Worm (Caenorhabditis elegans) whole organism, L4 larva: ENCODE results near the gene adm-4.

Experiments
- F10B5.3 ChIP-seq: sonication (generic microtip); optimal IDR thresholded peaks from 2 replicates; lab custom pipeline; 2016; ENCODE audit warnings: mild to moderate bottlenecking, missing genetic modification characterization, missing compliant biosample characterization
- F37D6.2 ChIP-seq: sonication (generic microtip); optimal IDR thresholded peaks from 2 replicates; lab custom pipeline; 2016; ENCODE audit warnings: mild to moderate bottlenecking, missing genetic modification characterization, missing compliant biosample characterization
- F49E8.2 ChIP-seq: sonication (generic microtip); optimal IDR thresholded peaks from 2 replicates; lab custom pipeline; 2016; ENCODE audit warnings: missing compliant biosample characterization, mild to moderate bottlenecking, missing genetic modification characterization, borderline replicate concordance
- Y105C5A.15 ChIP-seq: fragments of 200-800 bp; sonication (Bioruptor generic); IDR thresholded peaks from 2 replicates; pipeline ENCODE4 v1.3.6; 2022; ENCODE audit warnings: missing genetic modification characterization, missing compliant biosample characterization
- Y5F2A.4 ChIP-seq: fragments of 200-800 bp; sonication (Bioruptor generic); optimal IDR thresholded peaks from 2 replicates; lab custom pipeline; 2018; ENCODE audit warnings: mild to moderate bottlenecking, missing genetic modification characterization, missing compliant biosample characterization
- Y75B8A.6 ChIP-seq: fragments of 200-800 bp; sonication (Bioruptor generic); IDR thresholded peaks from 2 replicates; pipeline ENCODE4 v1.3.6; 2022; ENCODE audit warnings: missing genetic modification reagents, missing genetic modification characterization, missing compliant biosample characterization
- aha-1 ChIP-seq: fragments of 150-350 bp; peaks from one replicate; lab custom pipeline; 2014; ENCODE audit warnings: missing biosample characterization, missing genetic modification characterization
- aly-2 ChIP-seq: sonication (generic microtip); optimal IDR thresholded peaks from 2 replicates; lab custom pipeline; 2018; ENCODE audit warnings: missing biosample characterization, missing genetic modification characterization
- ama-1 ChIP-seq: fragments of 150-350 bp; optimal IDR thresholded peaks from 2 replicates; lab custom pipeline; 2014; ENCODE audit warnings: inconsistent platforms, mixed read lengths
- attf-4 ChIP-seq: sonication (generic microtip); optimal IDR thresholded peaks from 3 replicates; lab custom pipeline; 2017; ENCODE audit warnings: missing biosample characterization, missing genetic modification characterization
- ceh-28 ChIP-seq: fragments of 150-350 bp; optimal IDR thresholded peaks from 2 replicates; lab custom pipeline; 2014; ENCODE audit warnings: missing biosample characterization, missing genetic modification reagents, missing genetic modification characterization
- ceh-32 ChIP-seq: sonication (generic microtip); optimal IDR thresholded peaks from 2 replicates; lab custom pipeline; 2016; ENCODE audit warnings: mild to moderate bottlenecking, missing genetic modification characterization, missing compliant biosample characterization; ENCODE audit not compliant: poor library complexity
- ceh-82 ChIP-seq: sonication (generic microtip); optimal IDR thresholded peaks from 2 replicates; lab custom pipeline; 2017; ENCODE audit warnings: missing biosample characterization, missing genetic modification characterization
- ces-1 ChIP-seq: fragments of 150-350 bp; sonication (generic microtip); optimal IDR thresholded peaks from 4 replicates; lab custom pipeline; 2014; ENCODE audit warnings: missing biosample characterization, missing genetic modification reagents, missing genetic modification characterization
- cey-2 ChIP-seq: sonication (generic microtip); optimal IDR thresholded peaks from 3 replicates; lab custom pipeline; 2017; ENCODE audit warnings: missing genetic modification characterization, mild to moderate bottlenecking, missing compliant biosample characterization, antibody characterized with exemption, borderline replicate concordance; ENCODE audit not compliant: insufficient read depth
- daf-12 ChIP-seq: fragments of 150-350 bp; optimal IDR thresholded peaks from 2 replicates; lab custom pipeline; 2014; ENCODE audit warnings: missing biosample characterization, missing genetic modification reagents, missing genetic modification characterization
- daf-16 ChIP-seq, 3 experiments: sonication (generic microtip); optimal IDR thresholded peaks; 2 replicates each; lab custom pipeline; 2016 to 2017; ENCODE audit warnings: missing genetic modification characterization in 3 of 3, missing genetic modification reagents in 3 of 3, mild to moderate bottlenecking in 2 of 3, missing compliant biosample characterization in 2 of 3, missing biosample characterization in 1 of 3, moderate library complexity in 1 of 3
- dmd-6 ChIP-seq: fragments of 200-800 bp; sonication (Bioruptor generic); IDR thresholded peaks from 2 replicates; pipeline ENCODE4 v1.3.6; 2022; ENCODE audit warnings: missing genetic modification reagents, missing genetic modification characterization, missing compliant biosample characterization
- dmd-8 ChIP-seq: fragments of 200-800 bp; sonication (Bioruptor generic); IDR thresholded peaks from 2 replicates; pipeline ENCODE4 v1.3.6; 2022; ENCODE audit warnings: missing genetic modification characterization, missing compliant biosample characterization
- dpl-1 ChIP-seq: fragments of 150-350 bp; optimal IDR thresholded peaks from 2 replicates; lab custom pipeline; 2014; ENCODE audit warnings: missing biosample characterization, missing genetic modification reagents, missing genetic modification characterization
- dve-1 ChIP-seq: sonication (generic microtip); optimal IDR thresholded peaks from 2 replicates; lab custom pipeline; 2017; ENCODE audit warnings: antibody characterized with exemption, mild to moderate bottlenecking, missing genetic modification characterization, missing compliant biosample characterization; ENCODE audit not compliant: insufficient read depth
- egl-43 ChIP-seq: fragments of 200-800 bp; sonication (Bioruptor generic); IDR thresholded peaks from 2 replicates; pipeline ENCODE4 v1.3.6; 2022; ENCODE audit warnings: missing genetic modification reagents, missing genetic modification characterization, missing compliant biosample characterization
- fos-1 ChIP-seq: fragments of 150-350 bp; optimal IDR thresholded peaks from 2 replicates; lab custom pipeline; 2014; ENCODE audit warnings: missing biosample characterization, missing genetic modification characterization
- hlh-11 ChIP-seq: fragments of 200-800 bp; sonication (Bioruptor generic); optimal IDR thresholded peaks from 2 replicates; lab custom pipeline; 2018; ENCODE audit warnings: mild to moderate bottlenecking, missing genetic modification characterization, missing compliant biosample characterization
- jun-1 ChIP-seq: fragments of 150-350 bp; optimal IDR thresholded peaks from 2 replicates; lab custom pipeline; 2014; ENCODE audit warnings: missing biosample characterization, missing genetic modification reagents, missing genetic modification characterization
- lin-29 ChIP-seq: fragments of 200-800 bp; sonication (Bioruptor generic); IDR thresholded peaks from 2 replicates; pipeline ENCODE4 v1.3.6; 2022; ENCODE audit warnings: missing genetic modification reagents, missing genetic modification characterization, missing compliant biosample characterization
- lin-39 ChIP-seq: fragments of 150-350 bp; optimal IDR thresholded peaks from 2 replicates; lab custom pipeline; 2014; ENCODE audit warnings: missing biosample characterization, missing genetic modification reagents, missing genetic modification characterization
- madf-5 ChIP-seq, 2 experiments: fragments of 200-800 bp; sonication (Bioruptor generic); IDR thresholded peaks; 2 replicates each; pipeline ENCODE4 v1.3.6; 2022; ENCODE audit warnings: missing compliant biosample characterization in 2 of 2, missing genetic modification characterization in 2 of 2
- madf-9 ChIP-seq: fragments of 200-800 bp; sonication (Bioruptor generic); conservative IDR thresholded peaks from 2 replicates; pipeline ENCODE4 v1.3.6; 2022; ENCODE audit warnings: missing genetic modification reagents, missing genetic modification characterization, missing compliant biosample characterization
- mes-2 ChIP-seq: sonication (generic microtip); optimal IDR thresholded peaks from 2 replicates; lab custom pipeline; 2016; ENCODE audit warnings: missing genotype, mild to moderate bottlenecking, missing genetic modification characterization, missing compliant biosample characterization; ENCODE audit not compliant: poor library complexity, severe bottlenecking
- mxl-3 ChIP-seq: fragments of 200-800 bp; sonication (Bioruptor generic); optimal IDR thresholded peaks from 2 replicates; lab custom pipeline; 2018; ENCODE audit warnings: mild to moderate bottlenecking, missing genetic modification characterization, missing compliant biosample characterization
- nhr-11 ChIP-seq: fragments of 150-350 bp; optimal IDR thresholded peaks from 2 replicates; lab custom pipeline; 2014; ENCODE audit warnings: missing biosample characterization, missing genetic modification characterization
- nhr-111 ChIP-seq: fragments of 200-800 bp; sonication (Bioruptor generic); optimal IDR thresholded peaks from 2 replicates; lab custom pipeline; 2018; ENCODE audit warnings: mild to moderate bottlenecking, missing genetic modification characterization, missing compliant biosample characterization
- nhr-42 ChIP-seq: fragments of 200-800 bp; sonication (Bioruptor generic); IDR thresholded peaks from 2 replicates; pipeline ENCODE4 v1.3.6; 2022; ENCODE audit warnings: missing genetic modification characterization, missing compliant biosample characterization
- nhr-48 ChIP-seq: sonication (generic microtip); optimal IDR thresholded peaks from 2 replicates; lab custom pipeline; 2016; ENCODE audit warnings: mild to moderate bottlenecking, missing genetic modification characterization, missing compliant biosample characterization
- nhr-6 ChIP-seq: fragments of 150-350 bp; optimal IDR thresholded peaks from 2 replicates; lab custom pipeline; 2014; ENCODE audit warnings: missing biosample characterization, missing genetic modification characterization
- nhr-77 ChIP-seq: fragments of 150-350 bp; optimal IDR thresholded peaks from 2 replicates; lab custom pipeline; 2014; ENCODE audit warnings: missing biosample characterization, missing genetic modification characterization
- pha-4 ChIP-seq, 2 experiments: fragments of 150-350 bp in 1 of 2; fragments of 200-800 bp in 1 of 2; sonication (Bioruptor generic) in 1 of 2; IDR thresholded peaks in 1 of 2; optimal IDR thresholded peaks in 1 of 2; 2 replicates each; pipeline versions ENCODE4 v1.3.6 to Lab custom; 2014 to 2022; ENCODE audit warnings: missing genetic modification characterization in 2 of 2, missing genetic modification reagents in 2 of 2, missing biosample characterization in 1 of 2, missing compliant biosample characterization in 1 of 2
- rbr-2 ChIP-seq: sonication (generic microtip); optimal IDR thresholded peaks from 2 replicates; lab custom pipeline; 2016; ENCODE audit warnings: missing genotype, missing genetic modification characterization, missing compliant biosample characterization
- saeg-2 ChIP-seq: fragments of 200-800 bp; sonication (Bioruptor generic); IDR thresholded peaks from 2 replicates; pipeline ENCODE4 v1.3.6; 2022; ENCODE audit warnings: missing genetic modification reagents, missing genetic modification characterization, missing compliant biosample characterization
- skn-1 ChIP-seq: fragments of 150-350 bp; optimal IDR thresholded peaks from 2 replicates; lab custom pipeline; 2014; ENCODE audit warnings: missing biosample characterization, missing genetic modification characterization
- snpc-1.2 ChIP-seq: fragments of 200-800 bp; sonication (Bioruptor generic); IDR thresholded peaks from 2 replicates; pipeline ENCODE4 v1.3.6; 2022; ENCODE audit warnings: missing genetic modification reagents, missing genetic modification characterization, missing compliant biosample characterization
- spr-3 ChIP-seq: fragments of 200-800 bp; sonication (Bioruptor generic); optimal IDR thresholded peaks from 2 replicates; lab custom pipeline; 2018; ENCODE audit warnings: mild to moderate bottlenecking, missing genetic modification characterization, missing compliant biosample characterization
- unc-130 ChIP-seq: sonication (generic microtip); optimal IDR thresholded peaks from 2 replicates; lab custom pipeline; 2016; ENCODE audit warnings: missing genetic modification reagents, missing genetic modification characterization, missing compliant biosample characterization

The adm-4 gene

DNA sequence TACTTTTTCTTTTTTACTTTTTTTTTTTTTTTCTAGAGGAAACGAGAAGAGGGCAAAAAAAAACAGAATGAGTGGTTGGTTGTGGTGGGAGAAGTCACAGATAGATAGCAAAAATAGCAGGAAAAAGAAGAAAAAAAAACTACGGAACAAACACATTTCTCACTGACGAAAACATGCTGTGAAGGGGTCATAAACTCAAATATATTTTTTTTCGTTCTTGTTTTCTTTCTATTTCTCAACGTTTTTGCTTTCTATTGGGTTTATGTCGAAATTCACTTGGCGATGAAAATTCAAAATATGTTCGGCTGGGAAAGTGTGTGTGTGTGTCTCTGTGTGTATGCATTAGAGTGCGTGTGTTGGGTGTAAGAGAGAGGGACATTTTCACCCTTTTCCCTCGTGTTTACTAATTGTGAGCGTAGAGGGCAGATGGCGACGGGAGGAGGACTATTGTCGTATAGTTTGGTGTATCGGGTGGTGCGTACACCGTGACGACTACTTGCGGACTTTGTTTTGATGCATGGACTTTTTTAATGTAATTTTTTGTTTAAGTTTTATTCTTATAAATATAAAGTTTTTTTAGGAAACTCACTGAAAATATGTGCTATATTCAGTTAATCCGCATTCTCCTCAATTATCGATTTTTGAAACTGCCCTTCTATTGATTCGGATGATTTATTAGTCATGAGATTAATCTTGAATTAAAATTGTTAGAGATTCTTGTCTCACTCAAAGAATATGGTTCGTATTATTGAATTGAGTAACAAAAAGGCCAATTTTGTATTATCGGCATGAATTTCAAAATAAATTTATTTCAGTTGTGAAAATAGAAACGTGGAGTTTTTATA lies 11.5 kb upstream of the adm-4 start (continued):
- no peak for TF ChIP-seq F37D6.2 (tag; lab: Kevin White, UChicago)
- TF ChIP-seq dpl-1, result peak; percentile 24
- no peak for TF ChIP-seq ces-1 (GFP tag; lab: Kevin White, UChicago)
- TF ChIP-seq skn-1 (tag; lab: Kevin White, UChicago), result no peak
- TF ChIP-seq F10B5.3, result no peak
- TF ChIP-seq aly-2 (tag; lab: Kevin White, UChicago), result no peak
- no peak for TF ChIP-seq nhr-111 (GFP tag; lab: Kevin White, UChicago)
- peak; percentile 78 for TF ChIP-seq ceh-28 (tag; lab: Kevin White, UChicago)
- TF ChIP-seq F49E8.2 (tag; lab: Kevin White, UChicago), result no peak
- TF ChIP-seq nhr-11 (tag; lab: Kevin White, UChicago), result no peak
- no peak for TF ChIP-seq cey-2 (tag; lab: Kevin White, UChicago)
- TF ChIP-seq nhr-77 (tag; lab: Kevin White, UChicago), result no peak
- no peak for TF ChIP-seq Y105C5A.15 (GFP tag; lab: Robert Waterston, UW)
- TF ChIP-seq dmd-8 (GFP tag; lab: Robert Waterston, UW), result no peak
- no peak for TF ChIP-seq daf-12
- TF ChIP-seq rbr-2, result peak; percentile 49
- no peak for TF ChIP-seq egl-43 (GFP tag; lab: Robert Waterston, UW)
- no peak for TF ChIP-seq ceh-32 (tag; lab: Kevin White, UChicago)
- TF ChIP-seq unc-130, result no peak
- no peak; the same call in 1 of the 2 replicates for TF ChIP-seq dmd-6
- peak; percentile 70 for TF ChIP-seq mes-2 (tag; lab: Kevin White, UChicago)
- TF ChIP-seq lin-29 (GFP tag; lab: Robert Waterston, UW), result no peak
- peak; percentile 64 for TF ChIP-seq hlh-11 (tag; lab: Kevin White, UChicago)
- peak; percentile 17 for TF ChIP-seq nhr-48 (tag; lab: Kevin White, UChicago)
- no peak for TF ChIP-seq attf-4 (tag; lab: Kevin White, UChicago)
- no peak for TF ChIP-seq Y5F2A.4 (GFP tag; lab: Kevin White, UChicago)
- no peak for TF ChIP-seq spr-3 (GFP tag; lab: Kevin White, UChicago)
- TF ChIP-seq nhr-42, result no peak
- TF ChIP-seq pha-4 (GFP tag; IDR thresholded peaks at IDR 0.05; lab: Robert Waterston, UW), result no peak
- peak; percentile 53 for TF ChIP-seq pha-4 (tag; optimal IDR thresholded peaks at IDR 0.05; lab: Kevin White, UChicago)
- peak; percentile 72 for TF ChIP-seq mxl-3 (GFP tag; lab: Kevin White, UChicago)
- peak; percentile 95 for TF ChIP-seq aha-1 (tag; lab: Kevin White, UChicago)
- TF ChIP-seq madf-5 (GFP tag; IDR thresholded peaks at IDR 0.05; lab: Robert Waterston, UW), result no peak
- no peak for TF ChIP-seq snpc-1.2 (GFP tag; lab: Robert Waterston, UW)
- TF ChIP-seq lin-39 (tag; lab: Kevin White, UChicago), result no peak
- no peak for TF ChIP-seq madf-9 (GFP tag; lab: Robert Waterston, UW)
- TF ChIP-seq jun-1 (tag; lab: Kevin White, UChicago), result no peak
- no peak for TF ChIP-seq saeg-2 (GFP tag; lab: Robert Waterston, UW)
- no peak for TF ChIP-seq ceh-82 (tag; lab: Kevin White, UChicago)
- TF ChIP-seq ama-1 (lab: Kevin White, UChicago), result no peak
- TF ChIP-seq Y75B8A.6 (GFP tag; lab: Robert Waterston, UW), result no peak
- TF ChIP-seq daf-16 (GFP tag; optimal IDR thresholded peaks at IDR 0.05; lab: Kevin White, UChicago), result peak in 1 of 2 experiments; percentile 94
- peak; percentile 95 for TF ChIP-seq daf-16 (tag; optimal IDR thresholded peaks at IDR 0.05; lab: Kevin White, UChicago)
- no peak for TF ChIP-seq fos-1 (tag; lab: Kevin White, UChicago)
- TF ChIP-seq nhr-6 (tag; lab: Kevin White, UChicago), result peak; percentile 68
- TF ChIP-seq dve-1 (tag; lab: Kevin White, UChicago), result peak; percentile 42
- TF ChIP-seq, all 104 proteins: peak for 21
